Fruit fly (Drosophila melanogaster): ENCODE data around the gene CecA1.

The CecA1 gene

dm6 chr3R:30203104-30203986 lies 7.3 kb upstream of the CecA1 start:
- TF ChIP-seq lola (GFP tag; optimal IDR thresholded peaks at IDR 0.05), result no peak
- no peak for TF ChIP-seq pan (optimal IDR thresholded peaks at IDR 0.05)
- TF ChIP-seq woc (GFP tag; optimal IDR thresholded peaks at IDR 0.05), result peak; percentile 34
- TF ChIP-seq HLH106 (tag; optimal IDR thresholded peaks at IDR 0.05), result peak; percentile 56
- TF ChIP-seq Rel (GFP tag; optimal IDR thresholded peaks at IDR 0.05), result no peak
- TF ChIP-seq Rel (tag; optimal IDR thresholded peaks at IDR 0.05), result no peak
- TF ChIP-seq CrebA (GFP tag; optimal IDR thresholded peaks at IDR 0.05; ENCODE audit: borderline replicate concordance), result no peak
- TF ChIP-seq rgr (GFP tag; optimal IDR thresholded peaks at IDR 0.05), result peak; percentile 36
- TF ChIP-seq sage (GFP tag; optimal IDR thresholded peaks at IDR 0.05), result no peak
- TF ChIP-seq Dfd (GFP tag; optimal IDR thresholded peaks at IDR 0.05), result no peak
- TF ChIP-seq brk (GFP tag; optimal IDR thresholded peaks at IDR 0.05), result no peak
- TF ChIP-seq Abd-B (GFP tag; optimal IDR thresholded peaks at IDR 0.05), result no peak
- no peak for TF ChIP-seq Mio (GFP tag; optimal IDR thresholded peaks at IDR 0.05)
- peak; percentile 40 for TF ChIP-seq dmrt93B (GFP tag; optimal IDR thresholded peaks at IDR 0.05)
- TF ChIP-seq sv (GFP tag; optimal IDR thresholded peaks at IDR 0.05), result peak; percentile 86
- TF ChIP-seq tai (GFP tag; optimal IDR thresholded peaks at IDR 0.05), result no peak
- TF ChIP-seq usp (GFP tag; optimal IDR thresholded peaks at IDR 0.05), result no peak
- TF ChIP-seq Hnf4 (GFP tag; optimal IDR thresholded peaks at IDR 0.05), result no peak
- TF ChIP-seq psq (GFP tag; optimal IDR thresholded peaks at IDR 0.05), result peak; percentile 43
- TF ChIP-seq br (GFP tag; optimal IDR thresholded peaks at IDR 0.05), result peak; percentile 61
- no peak for TF ChIP-seq dl (GFP tag; optimal IDR thresholded peaks at IDR 0.05; ENCODE audit: insufficient read depth in 1 of 2, partially characterized antibody in 2 of 2)
- no peak for TF ChIP-seq Hr83 (GFP tag; optimal IDR thresholded peaks at IDR 0.05; ENCODE audit: poor library complexity, severe bottlenecking)
- peak; percentile 43 for TF ChIP-seq OdsH (GFP tag; optimal IDR thresholded peaks at IDR 0.05)
- peak; percentile 23 for TF ChIP-seq Sp1 (GFP tag; optimal IDR thresholded peaks at IDR 0.05)
- TF ChIP-seq CG9705 (GFP tag; optimal IDR thresholded peaks at IDR 0.05), result no peak
- TF ChIP-seq GATAd (GFP tag; optimal IDR thresholded peaks at IDR 0.05), result no peak
- no peak for TF ChIP-seq Dif (GFP tag; optimal IDR thresholded peaks at IDR 0.05; ENCODE audit: partially characterized antibody)
- TF ChIP-seq Jra (GFP tag; optimal IDR thresholded peaks at IDR 0.05), result no peak
- no peak for TF ChIP-seq Hr78 (GFP tag; optimal IDR thresholded peaks at IDR 0.05)
- TF ChIP-seq foxo (GFP tag; optimal IDR thresholded peaks at IDR 0.05), result peak; percentile 5 to 74
- TF ChIP-seq jim (GFP tag; optimal IDR thresholded peaks at IDR 0.05), result no peak
- peak; percentile 90 for TF ChIP-seq fru (GFP tag; optimal IDR thresholded peaks at IDR 0.05)
- TF ChIP-seq ey (GFP tag; optimal IDR thresholded peaks at IDR 0.05), result peak; percentile 55
- no peak for TF ChIP-seq Vsx2 (GFP tag; optimal IDR thresholded peaks at IDR 0.05; ENCODE audit: partially characterized antibody)
- TF ChIP-seq dsf (GFP tag; optimal IDR thresholded peaks at IDR 0.05; ENCODE audit: borderline replicate concordance), result no peak
- TF ChIP-seq N (GFP tag; optimal IDR thresholded peaks at IDR 0.05), result no peak
- peak; percentile 75 for TF ChIP-seq h (GFP tag; optimal IDR thresholded peaks at IDR 0.05)
- TF ChIP-seq Myc (optimal IDR thresholded peaks at IDR 0.05), result no peak
- peak; percentile 23 for TF ChIP-seq CG32264 (GFP tag; optimal IDR thresholded peaks at IDR 0.05)

dm6 chr3R:30204004-30204603 lies 6.6 kb upstream of the CecA1 start:
- TF ChIP-seq dl (GFP tag; optimal IDR thresholded peaks at IDR 0.05; ENCODE audit: insufficient read depth in 1 of 2, partially characterized antibody in 2 of 2) (no peak), Rel (GFP tag; optimal IDR thresholded peaks at IDR 0.05) (no peak), Rel (tag; optimal IDR thresholded peaks at IDR 0.05) (peak; percentile 51), rgr (GFP tag; optimal IDR thresholded peaks at IDR 0.05) (no peak), jim (GFP tag; optimal IDR thresholded peaks at IDR 0.05) (no peak), woc (GFP tag; optimal IDR thresholded peaks at IDR 0.05) (no peak), Dfd (GFP tag; optimal IDR thresholded peaks at IDR 0.05) (no peak), lola (GFP tag; optimal IDR thresholded peaks at IDR 0.05) (no peak), Mio (GFP tag; optimal IDR thresholded peaks at IDR 0.05) (no peak)
